Worm (Caenorhabditis elegans) whole organism, early embryonic: Measurements from ENCODE around the gene lap-2.

Experiments used
- F13C5.2 ChIP-seq: sonication (generic microtip); optimal IDR thresholded peaks from 2 replicates; lab custom pipeline; 2017; ENCODE audit warnings: mild to moderate bottlenecking, missing genetic modification characterization, inconsistent platforms, missing compliant biosample characterization
- ama-1 ChIP-seq: fragments of 150-350 bp; optimal IDR thresholded peaks from 2 replicates; lab custom pipeline; 2014
- ceh-36 ChIP-seq: sonication (generic microtip); optimal IDR thresholded peaks from 2 replicates; lab custom pipeline; 2016; ENCODE audit warnings: missing genetic modification characterization, inconsistent platforms, missing compliant biosample characterization
- ets-7 ChIP-seq: sonication (generic microtip); optimal IDR thresholded peaks from 2 replicates; lab custom pipeline; 2016; ENCODE audit warnings: missing genotype, missing genetic modification characterization, missing compliant biosample characterization
- hmbx-1 ChIP-seq: sonication (generic microtip); optimal IDR thresholded peaks from 2 replicates; lab custom pipeline; 2016; ENCODE audit warnings: mild to moderate bottlenecking, missing genetic modification characterization, missing compliant biosample characterization
- pes-1 ChIP-seq: fragments of 200-800 bp; sonication (Bioruptor generic); IDR thresholded peaks from 2 replicates; pipeline ENCODE4 v1.3.6; 2022; ENCODE audit warnings: missing genetic modification reagents, missing genetic modification characterization, missing compliant biosample characterization
- scrt-1 ChIP-seq: fragments of 200-800 bp; sonication (Bioruptor generic); IDR thresholded peaks from 2 replicates; pipeline ENCODE4 v1.3.6; 2022; ENCODE audit warnings: missing genetic modification characterization, missing compliant biosample characterization
- sea-1 ChIP-seq: fragments of 200-800 bp; sonication (Bioruptor generic); conservative IDR thresholded peaks from 2 replicates; pipeline ENCODE4 v1.3.6; 2022; ENCODE audit warnings: missing genetic modification characterization, missing compliant biosample characterization
- tra-4 ChIP-seq: sonication (generic microtip); optimal IDR thresholded peaks from 2 replicates; lab custom pipeline; 2017; ENCODE audit warnings: missing genetic modification characterization, missing compliant biosample characterization

DNA sequence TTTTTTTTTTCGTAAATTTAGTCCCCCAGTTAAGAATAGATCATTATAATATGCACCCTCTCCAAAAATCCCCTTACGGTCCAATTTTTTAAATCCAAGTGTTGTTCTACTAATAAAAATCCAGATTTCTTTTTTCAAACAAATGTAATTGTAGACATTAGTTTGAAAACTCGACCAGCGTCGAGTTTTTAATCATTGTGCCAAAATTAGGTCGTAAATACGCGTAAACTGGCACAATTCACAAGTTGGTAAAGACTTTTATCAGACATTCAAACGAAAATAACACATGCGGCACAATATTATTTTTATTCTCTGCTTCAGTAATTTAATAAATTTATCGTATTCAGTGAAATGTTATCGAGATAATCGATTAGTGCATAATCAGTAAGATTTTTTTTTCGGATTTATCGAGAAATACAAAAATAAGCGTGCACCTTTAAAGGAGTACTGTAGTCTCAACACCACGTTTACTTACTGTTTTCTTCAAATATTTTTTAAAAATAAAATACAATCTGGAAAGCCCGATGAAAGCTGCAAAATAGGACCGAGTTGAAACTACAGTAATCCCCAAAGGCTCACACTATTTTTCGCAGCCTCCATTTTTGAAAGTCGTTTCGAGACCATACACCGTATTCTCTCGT, 46.7 kb downstream of the lap-2 start, which contains the start of gene C34B4.4:
- TF ChIP-seq pes-1 (GFP tag; lab: Robert Waterston, UW) = no peak
- no peak for TF ChIP-seq hmbx-1 (tag; lab: Kevin White, UChicago)
- TF ChIP-seq ets-7 (tag; lab: Kevin White, UChicago) = no peak
- no peak for TF ChIP-seq ama-1
- no peak for TF ChIP-seq sea-1 (GFP tag; lab: Robert Waterston, UW)
- no peak for TF ChIP-seq F13C5.2 (tag; lab: Kevin White, UChicago)
- TF ChIP-seq scrt-1 (GFP tag; lab: Robert Waterston, UW) = no peak
- TF ChIP-seq tra-4 (tag; lab: Kevin White, UChicago) = no peak
- no peak for TF ChIP-seq ceh-36 (tag; lab: Kevin White, UChicago)
